Worm (Caenorhabditis elegans): Measurements from ENCODE around the gene R08C7.8.

- TF ChIP-seq ztf-11 (tag; optimal IDR thresholded peaks at IDR 0.05) (no peak), unc-62 (GFP tag; optimal IDR thresholded peaks at IDR 0.05) (no peak), ces-1 (GFP tag; optimal IDR thresholded peaks at IDR 0.05) (no peak)
Observed at ce11 chrIV:4468046-4468727, 33.8 kb upstream of the R08C7.8 start.
